Worm (Caenorhabditis elegans) whole organism, midembryonic: ENCODE measurements around the gene rde-11.

Source experiments
- T22C8.4 ChIP-seq: fragments of 200-800 bp; sonication (Bioruptor generic); IDR thresholded peaks from 2 replicates; pipeline ENCODE4 v1.3.6; 2022; ENCODE audit warnings: missing genetic modification characterization, missing compliant biosample characterization
- cog-1 ChIP-seq: sonication (generic microtip); optimal IDR thresholded peaks from 2 replicates; lab custom pipeline; 2016; ENCODE audit warnings: missing genetic modification characterization, missing compliant biosample characterization
- flt-1 ChIP-seq: fragments of 200-800 bp; sonication (Bioruptor generic); IDR thresholded peaks from 2 replicates; pipeline ENCODE4 v1.3.6; 2022; ENCODE audit warnings: missing genetic modification characterization, missing compliant biosample characterization
- klf-2 ChIP-seq: fragments of 200-800 bp; sonication (Bioruptor generic); conservative IDR thresholded peaks from 2 replicates; pipeline ENCODE4 v1.3.6; 2022; ENCODE audit warnings: missing genetic modification reagents, missing genetic modification characterization, missing compliant biosample characterization
- med-1 ChIP-seq: sonication (generic microtip); optimal IDR thresholded peaks from 2 replicates; lab custom pipeline; 2017; ENCODE audit warnings: missing genetic modification characterization, mild to moderate bottlenecking, missing compliant biosample characterization, antibody characterized with exemption, missing genetic modification reagents; ENCODE audit not compliant: insufficient read depth
- ref-1 ChIP-seq: fragments of 200-800 bp; sonication (Bioruptor generic); conservative IDR thresholded peaks from 2 replicates; pipeline ENCODE4 v1.3.6; 2022; ENCODE audit warnings: missing genetic modification reagents, missing genetic modification characterization, missing compliant biosample characterization
- tab-1 ChIP-seq: fragments of 200-800 bp; sonication (Bioruptor generic); IDR thresholded peaks from 2 replicates; pipeline ENCODE4 v1.3.6; 2022; ENCODE audit warnings: missing genetic modification characterization, missing compliant biosample characterization
- ztf-23 ChIP-seq: fragments of 200-800 bp; sonication (Bioruptor generic); IDR thresholded peaks from 2 replicates; pipeline ENCODE4 v1.3.6; 2022; ENCODE audit warnings: missing genetic modification reagents, missing genetic modification characterization, missing compliant biosample characterization
- ztf-29 ChIP-seq: fragments of 200-800 bp; sonication (Bioruptor generic); IDR thresholded peaks from 2 replicates; pipeline ENCODE4 v1.3.6; 2022; ENCODE audit warnings: missing genetic modification reagents, missing genetic modification characterization, missing compliant biosample characterization

Gene rde-11

DNA sequence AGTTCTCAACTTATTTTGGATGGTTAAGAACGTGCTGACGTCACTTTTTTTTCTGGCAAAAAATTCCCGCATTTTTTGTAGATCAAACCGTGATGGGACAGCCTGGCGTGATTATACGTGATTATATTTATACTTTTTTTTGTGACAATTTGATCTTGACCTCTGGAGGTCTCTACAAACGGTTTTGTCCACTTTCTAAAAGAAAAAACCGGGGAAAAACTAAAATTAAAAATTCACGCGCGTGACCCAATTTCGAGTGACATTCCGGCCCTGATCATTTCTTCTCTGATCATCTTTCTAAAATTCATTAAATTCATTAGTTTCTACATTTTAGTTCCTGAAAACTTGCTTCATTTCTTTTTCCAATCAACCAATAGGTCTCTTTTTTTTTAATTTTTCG is at the start of gene rde-11:
TSS of gene rde-11 (plus strand) at position 301 of the 400 bp plus-strand sequence.
- TF ChIP-seq tab-1 (GFP tag; lab: Robert Waterston, UW) (no peak), cog-1 (tag; lab: Kevin White, UChicago) (no peak), med-1 (GFP tag; lab: Kevin White, UChicago) (no peak), flt-1 (GFP tag; lab: Robert Waterston, UW) (no peak), ztf-23 (no peak), ztf-29 (no peak), T22C8.4 (GFP tag; lab: Robert Waterston, UW) (no peak), klf-2 (GFP tag; lab: Robert Waterston, UW) (no peak), ref-1 (GFP tag; lab: Robert Waterston, UW) (no peak)

DNA sequence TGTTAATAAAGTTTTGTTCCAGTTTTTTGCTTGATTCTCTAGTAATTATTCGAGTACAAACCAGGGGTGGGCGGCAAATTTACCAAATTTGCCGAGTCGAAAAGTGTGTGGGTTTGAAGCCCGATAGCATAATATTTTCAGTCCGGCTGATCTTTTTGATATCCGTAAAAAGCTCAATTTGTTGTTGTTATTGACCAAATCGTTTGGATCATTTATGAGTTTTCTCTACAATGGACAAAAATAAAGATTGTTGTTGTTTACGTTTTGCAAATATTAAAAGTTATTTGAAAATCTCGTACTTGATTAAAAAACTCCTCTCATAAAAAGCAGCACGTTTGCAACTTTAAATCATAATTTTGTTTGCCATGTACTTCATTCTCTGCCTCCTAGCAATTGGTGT is 49.0 kb upstream of the rde-11 start, which contains the start of gene scl-1:
TSS of gene scl-1 (plus strand) at position 301 of the 400 bp plus-strand sequence.
- no peak for TF ChIP-seq ztf-23
- TF ChIP-seq klf-2 (GFP tag; lab: Robert Waterston, UW) = no peak
- no peak for TF ChIP-seq flt-1 (GFP tag; lab: Robert Waterston, UW)
- no peak for TF ChIP-seq ztf-29
- TF ChIP-seq ref-1 (GFP tag; lab: Robert Waterston, UW) = no peak
- TF ChIP-seq med-1 (GFP tag; lab: Kevin White, UChicago) = no peak
- TF ChIP-seq tab-1 (GFP tag; lab: Robert Waterston, UW) = no peak
- TF ChIP-seq T22C8.4 (GFP tag; lab: Robert Waterston, UW) = no peak
- no peak for TF ChIP-seq cog-1 (tag; lab: Kevin White, UChicago)

DNA sequence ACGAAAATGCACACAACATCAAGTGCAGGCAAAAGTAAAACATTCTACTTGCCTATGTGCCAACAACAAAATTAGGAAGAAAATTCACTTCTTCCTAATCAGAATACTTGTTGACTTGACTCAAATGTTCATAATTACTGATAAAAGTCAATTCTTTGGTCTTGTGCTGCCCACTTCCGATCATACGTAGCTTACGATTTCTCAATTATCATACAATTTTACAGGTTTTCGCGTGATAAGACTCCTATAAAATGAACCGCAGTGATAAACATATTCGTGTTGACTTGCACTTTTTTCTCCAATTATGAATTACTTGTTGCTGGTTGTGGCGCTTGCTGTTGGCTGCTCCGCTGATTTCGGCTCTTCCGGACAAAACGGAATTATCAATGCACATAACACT is 47.6 kb upstream of the rde-11 start, which contains the start of gene scl-2:
TSS of gene scl-2 (plus strand) at position 293 of the 400 bp plus-strand sequence.
- no peak for TF ChIP-seq T22C8.4 (GFP tag; lab: Robert Waterston, UW)
- no peak for TF ChIP-seq ref-1 (GFP tag; lab: Robert Waterston, UW)
- TF ChIP-seq cog-1 (tag; lab: Kevin White, UChicago) = no peak
- TF ChIP-seq klf-2 (GFP tag; lab: Robert Waterston, UW) = no peak
- no peak for TF ChIP-seq med-1 (GFP tag; lab: Kevin White, UChicago)
- TF ChIP-seq ztf-23 = no peak
- TF ChIP-seq ztf-29 = no peak
- TF ChIP-seq flt-1 (GFP tag; lab: Robert Waterston, UW) = no peak
- no peak for TF ChIP-seq tab-1 (GFP tag; lab: Robert Waterston, UW)

DNA sequence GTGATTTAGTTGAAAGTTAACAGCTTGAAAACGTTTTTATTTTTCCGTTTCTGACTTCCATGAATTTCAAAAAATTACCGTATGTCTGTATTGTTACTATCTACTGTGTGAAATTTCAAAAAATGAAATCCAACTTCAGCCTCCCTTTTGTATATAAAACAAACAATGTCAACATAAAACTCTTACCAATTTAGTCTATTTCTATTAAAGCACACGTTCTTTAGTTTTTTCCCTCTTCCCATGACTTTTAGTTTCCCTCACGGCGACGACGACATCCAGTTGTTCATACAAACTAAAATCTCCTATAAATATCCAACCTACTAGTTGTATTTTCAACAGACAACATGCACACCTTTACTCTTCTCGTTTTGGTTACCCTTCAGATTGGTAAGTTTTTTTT is 45.7 kb upstream of the rde-11 start, which contains the start of gene scl-3:
TSS of gene scl-3 (plus strand) at position 301 of the 400 bp plus-strand sequence.
- TF ChIP-seq T22C8.4 (GFP tag; lab: Robert Waterston, UW) (no peak), ztf-23 (no peak), tab-1 (GFP tag; lab: Robert Waterston, UW) (no peak), ref-1 (GFP tag; lab: Robert Waterston, UW) (no peak), klf-2 (GFP tag; lab: Robert Waterston, UW) (no peak), flt-1 (GFP tag; lab: Robert Waterston, UW) (no peak), med-1 (GFP tag; lab: Kevin White, UChicago) (no peak), ztf-29 (no peak), cog-1 (tag; lab: Kevin White, UChicago) (no peak)

DNA sequence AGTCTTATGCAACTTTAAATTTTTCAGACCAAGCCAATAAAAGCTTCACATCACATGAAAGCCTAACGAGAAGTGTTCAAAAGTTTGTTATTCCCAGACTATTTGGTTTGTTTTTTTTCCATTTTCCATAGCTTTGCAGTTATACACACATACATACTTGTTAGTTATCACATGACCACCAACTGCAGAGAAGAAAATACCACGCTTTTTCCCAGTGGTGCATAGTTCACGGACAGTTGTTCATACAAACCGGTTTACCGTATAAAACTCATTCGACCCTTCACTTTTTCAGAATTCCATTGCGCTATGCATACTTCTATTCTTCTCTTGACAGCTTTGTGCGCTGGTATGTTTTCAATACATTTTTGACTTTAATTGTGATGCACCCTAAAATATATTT is 41.3 kb upstream of the rde-11 start, which contains the start of gene scl-5:
TSS of gene scl-5 (plus strand) at position 301 of the 400 bp plus-strand sequence.
- TF ChIP-seq flt-1 (GFP tag; lab: Robert Waterston, UW) (no peak), tab-1 (GFP tag; lab: Robert Waterston, UW) (no peak), cog-1 (tag; lab: Kevin White, UChicago) (no peak), ztf-23 (no peak), ztf-29 (no peak), klf-2 (GFP tag; lab: Robert Waterston, UW) (no peak), ref-1 (GFP tag; lab: Robert Waterston, UW) (no peak), T22C8.4 (GFP tag; lab: Robert Waterston, UW) (no peak), med-1 (GFP tag; lab: Kevin White, UChicago) (no peak)

DNA sequence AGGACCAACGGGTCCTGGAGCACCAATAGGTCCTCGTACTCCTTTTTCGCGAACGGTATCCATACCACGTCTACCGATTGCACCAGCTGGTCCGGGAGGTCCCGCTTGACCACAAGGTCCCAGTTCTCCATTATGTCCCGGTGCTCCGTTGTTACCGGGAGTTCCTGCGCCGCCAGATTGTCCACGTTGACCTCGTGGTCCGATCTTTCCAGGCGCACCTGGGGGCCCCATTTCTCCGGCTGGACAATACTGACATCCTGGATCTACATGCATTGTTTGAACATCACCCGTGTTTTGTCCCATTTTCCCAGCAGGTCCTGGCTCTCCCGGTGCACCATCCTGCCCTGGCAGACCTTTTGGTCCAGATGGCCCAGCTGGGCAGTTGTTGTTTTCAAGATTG is 39.0 kb upstream of the rde-11 start:
- TF ChIP-seq T22C8.4 (GFP tag; lab: Robert Waterston, UW) (no peak), klf-2 (GFP tag; lab: Robert Waterston, UW) (no peak), flt-1 (GFP tag; lab: Robert Waterston, UW) (no peak), ref-1 (GFP tag; lab: Robert Waterston, UW) (no peak), tab-1 (GFP tag; lab: Robert Waterston, UW) (no peak), cog-1 (tag; lab: Kevin White, UChicago) (no peak), ztf-29 (no peak), ztf-23 (no peak), med-1 (GFP tag; lab: Kevin White, UChicago) (no peak)

DNA sequence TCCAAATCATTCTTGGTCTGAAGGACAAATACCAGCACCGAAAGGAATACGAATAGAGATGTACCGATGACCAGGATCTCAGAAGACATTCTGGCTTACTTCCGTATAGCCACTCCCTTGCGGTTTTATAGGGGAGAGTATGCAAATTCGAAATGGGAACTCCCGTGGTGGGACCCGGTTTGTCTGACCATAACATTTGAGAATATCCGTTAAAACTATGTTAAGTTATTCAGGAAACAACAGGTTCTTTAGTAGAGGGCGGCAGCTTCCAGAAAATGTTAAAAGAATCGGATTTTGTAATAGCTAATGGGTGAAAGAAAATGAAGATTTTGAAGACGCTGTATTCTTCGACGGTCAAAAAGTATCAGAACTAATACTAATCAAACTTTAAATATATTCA is 37.8 kb upstream of the rde-11 start, which contains the start of gene col-131:
TSS of gene col-131 (minus strand) at position 101 of the 400 bp plus-strand sequence.
- TF ChIP-seq tab-1 (GFP tag; lab: Robert Waterston, UW) (no peak), T22C8.4 (GFP tag; lab: Robert Waterston, UW) (no peak), ztf-23 (no peak), klf-2 (GFP tag; lab: Robert Waterston, UW) (no peak), cog-1 (tag; lab: Kevin White, UChicago) (no peak), ref-1 (GFP tag; lab: Robert Waterston, UW) (no peak), med-1 (GFP tag; lab: Kevin White, UChicago) (no peak), ztf-29 (no peak), flt-1 (GFP tag; lab: Robert Waterston, UW) (no peak)

DNA sequence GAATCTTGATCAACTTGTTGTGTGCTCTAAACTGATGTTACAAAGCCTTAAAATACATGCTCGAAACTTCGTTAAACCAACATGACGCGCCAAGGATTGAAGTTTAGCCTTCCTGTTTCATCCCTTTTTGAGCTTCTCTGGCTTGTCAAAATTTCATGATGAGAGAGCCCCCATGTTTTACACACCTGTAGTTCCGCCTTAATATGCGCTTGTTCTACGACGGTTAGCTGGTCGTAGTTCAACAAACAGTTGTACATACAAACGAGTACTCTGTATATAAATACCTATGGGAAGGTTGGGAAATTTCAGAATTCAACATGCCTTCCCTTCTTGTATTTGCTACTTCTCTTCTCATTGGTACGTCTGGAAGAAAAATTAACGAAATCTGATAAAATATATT is 36.5 kb upstream of the rde-11 start, which contains the start of gene scl-6:
TSS of gene scl-6 (plus strand) at position 301 of the 400 bp plus-strand sequence.
- TF ChIP-seq med-1 (GFP tag; lab: Kevin White, UChicago) (no peak), tab-1 (GFP tag; lab: Robert Waterston, UW) (no peak), T22C8.4 (GFP tag; lab: Robert Waterston, UW) (no peak), klf-2 (GFP tag; lab: Robert Waterston, UW) (no peak), ztf-29 (no peak)

DNA sequence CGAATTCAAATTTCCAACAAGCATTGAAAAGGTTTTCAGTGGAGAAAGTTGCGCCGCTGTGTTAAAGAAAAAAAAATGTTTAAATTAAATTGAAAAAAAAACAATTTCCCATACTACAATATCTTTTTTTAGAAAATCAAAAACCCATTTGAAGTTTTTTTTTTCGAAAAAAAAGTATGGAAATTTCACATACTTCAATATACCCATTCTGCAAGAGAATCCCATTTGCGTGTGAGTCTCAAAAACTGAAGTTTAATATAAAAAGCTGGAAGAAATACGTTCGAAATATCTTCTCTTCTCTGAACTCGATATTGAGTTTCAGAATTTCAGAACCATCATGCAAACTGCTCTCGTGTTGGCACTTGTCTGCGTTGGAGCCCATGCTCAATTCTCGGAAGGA is 34.9 kb upstream of the rde-11 start, which contains the start of gene scl-7:
TSS of gene scl-7 (plus strand) at position 301 of the 400 bp plus-strand sequence.
- TF ChIP-seq cog-1 (tag; lab: Kevin White, UChicago) (no peak), ref-1 (GFP tag; lab: Robert Waterston, UW) (no peak), klf-2 (GFP tag; lab: Robert Waterston, UW) (no peak)
